Worm (Caenorhabditis elegans) whole organism, late embryonic: Measurements from ENCODE around the gene hpl-2.

ENCODE experiments used
- T23F11.4 ChIP-seq: fragments of 200-800 bp; sonication (Bioruptor generic); optimal IDR thresholded peaks from 2 replicates; lab custom pipeline; 2018; ENCODE audit warnings: mild to moderate bottlenecking, missing genetic modification characterization, missing compliant biosample characterization
- ama-1 ChIP-seq: fragments of 150-350 bp; optimal IDR thresholded peaks from 2 replicates; lab custom pipeline; 2014
- ceh-19 ChIP-seq: fragments of 200-800 bp; sonication (Bioruptor generic); optimal IDR thresholded peaks from 2 replicates; lab custom pipeline; 2018; ENCODE audit warnings: mild to moderate bottlenecking, missing genetic modification characterization, missing compliant biosample characterization
- ceh-45 ChIP-seq: fragments of 200-800 bp; sonication (Bioruptor generic); IDR thresholded peaks from 2 replicates; pipeline ENCODE4 v1.3.6; 2022; ENCODE audit warnings: missing genetic modification reagents, missing genetic modification characterization, missing compliant biosample characterization
- che-1 ChIP-seq: sonication (generic microtip); optimal IDR thresholded peaks from 2 replicates; lab custom pipeline; 2016; ENCODE audit warnings: mild to moderate bottlenecking, missing genetic modification characterization, missing compliant biosample characterization
- hlh-30 ChIP-seq: sonication (generic microtip); optimal IDR thresholded peaks from 2 replicates; lab custom pipeline; 2017; ENCODE audit warnings: antibody characterized with exemption, missing genetic modification characterization, missing compliant biosample characterization; ENCODE audit not compliant: insufficient read depth
- pros-1 ChIP-seq: fragments of 150-350 bp; optimal IDR thresholded peaks from 2 replicates; lab custom pipeline; 2014; ENCODE audit warnings: missing biosample characterization, missing genetic modification reagents, missing genetic modification characterization
- sox-4 ChIP-seq: sonication (generic microtip); optimal IDR thresholded peaks from 2 replicates; lab custom pipeline; 2017; ENCODE audit warnings: mild to moderate bottlenecking, missing genetic modification characterization, inconsistent platforms, missing compliant biosample characterization

ce11 chrIII:10769693-10770092, 14.4 kb upstream of the hpl-2 start:
- TF ChIP-seq ceh-45 (no peak), ceh-19 (no peak), hlh-30 (tag; lab: Kevin White, UChicago) (no peak), T23F11.4 (GFP tag; lab: Kevin White, UChicago) (no peak), ama-1 (no peak), pros-1 (tag; lab: Kevin White, UChicago) (no peak), sox-4 (tag; lab: Kevin White, UChicago) (no peak), che-1 (tag; lab: Kevin White, UChicago) (no peak)
